Worm (Caenorhabditis elegans) whole organism, L4/young adult: Measurements from ENCODE around the gene mrps-10.

ENCODE experiments used
- W03F9.2 ChIP-seq: fragments of 150-350 bp; optimal IDR thresholded peaks from 2 replicates; lab custom pipeline; 2014; ENCODE audit warnings: missing biosample characterization, missing genetic modification characterization
- dao-5 ChIP-seq: sonication (generic microtip); optimal IDR thresholded peaks from 2 replicates; lab custom pipeline; 2016; ENCODE audit warnings: missing genotype, missing genetic modification characterization, moderate library complexity, missing compliant biosample characterization
- him-1 ChIP-seq: sonication (generic microtip); optimal IDR thresholded peaks from 2 replicates; lab custom pipeline; 2016; ENCODE audit warnings: missing genotype, missing genetic modification reagents, missing genetic modification characterization, missing compliant biosample characterization

- TF ChIP-seq him-1 (peak; percentile 98), W03F9.2 (peak; percentile 99), dao-5 (no peak)
Observed at ce11 chrIII:12904987-12905541, 21.3 kb upstream of the mrps-10 start, which contains the start of gene cox-5A.
